Worm (Caenorhabditis elegans): ENCODE measurements around the gene asp-3.
A peak's percentile ranks its signal among the peaks of the same experiment; 100 is the strongest.

asp-3 gene

ce11 chrX:6743853-6744346 lies 47.0 kb upstream of the asp-3 start (continued):
- TF ChIP-seq aly-2 (tag; optimal IDR thresholded peaks at IDR 0.05) (no peak), C34B4.2 (tag; optimal IDR thresholded peaks at IDR 0.05) (no peak), vab-15 (tag; optimal IDR thresholded peaks at IDR 0.05) (no peak), unc-86 (tag; optimal IDR thresholded peaks at IDR 0.05) (peak; percentile 0), fkh-4 (tag; optimal IDR thresholded peaks at IDR 0.05; ENCODE audit: borderline replicate concordance) (no peak), sox-4 (tag; optimal IDR thresholded peaks at IDR 0.05) (peak; percentile 69)

- TF ChIP-seq snpc-4 (tag; optimal IDR thresholded peaks at IDR 0.05) (no peak), aha-1 (tag; optimal IDR thresholded peaks at IDR 0.05) (no peak), pqm-1 (tag; optimal IDR thresholded peaks at IDR 0.05) (peak; percentile 24), nhr-20 (tag; optimal IDR thresholded peaks at IDR 0.05) (peak; percentile 6), unc-86 (tag; optimal IDR thresholded peaks at IDR 0.05) (no peak), C16A3.4 (tag; optimal IDR thresholded peaks at IDR 0.05) (peak; percentile 36), egl-13 (tag; optimal IDR thresholded peaks at IDR 0.05) (no peak), zag-1 (tag; optimal IDR thresholded peaks at IDR 0.05) (no peak), nhr-90 (tag; optimal IDR thresholded peaks at IDR 0.05; ENCODE audit: poor library complexity) (peak; percentile 37), nhr-47 (tag; optimal IDR thresholded peaks at IDR 0.05) (no peak), nhr-28 (tag; optimal IDR thresholded peaks at IDR 0.05) (no peak), ces-1 (GFP tag; optimal IDR thresholded peaks at IDR 0.05) (no peak), pax-3 (tag; optimal IDR thresholded peaks at IDR 0.05) (no peak), tlp-1 (tag; optimal IDR thresholded peaks at IDR 0.05) (peak; percentile 39), unc-98 (GFP tag; IDR thresholded peaks at IDR 0.05) (no peak), efl-1 (optimal IDR thresholded peaks at IDR 0.05) (no peak), efl-1 (GFP tag; optimal IDR thresholded peaks at IDR 0.05 in 1 of 2) (peak in 1 of 2 experiments; percentile 6), lin-35 (GFP tag; optimal IDR thresholded peaks at IDR 0.05) (peak in 1 of 2 experiments; percentile 56), unc-62 (GFP tag; optimal IDR thresholded peaks at IDR 0.05) (no peak), fkh-8 (tag; optimal IDR thresholded peaks at IDR 0.05) (no peak), mep-1 (tag; optimal IDR thresholded peaks at IDR 0.05) (no peak), ztf-11 (tag; optimal IDR thresholded peaks at IDR 0.05) (no peak), vab-15 (tag; optimal IDR thresholded peaks at IDR 0.05) (no peak), ets-5 (GFP tag; IDR thresholded peaks at IDR 0.05) (no peak), ama-1 (optimal IDR thresholded peaks at IDR 0.05) (no peak), unc-30 (tag; optimal IDR thresholded peaks at IDR 0.05) (no peak), ceh-90 (tag; optimal IDR thresholded peaks at IDR 0.05) (no peak), C34B4.2 (tag; optimal IDR thresholded peaks at IDR 0.05) (no peak), blmp-1 (tag; optimal IDR thresholded peaks at IDR 0.05) (peak; percentile 61), swsn-7 (tag; optimal IDR thresholded peaks at IDR 0.05) (no peak), elt-3 (tag; optimal IDR thresholded peaks at IDR 0.05) (peak in 5 of 6 experiments; percentile 64 to 94 (median 75)), elt-2 (tag; optimal IDR thresholded peaks at IDR 0.05) (peak; percentile 62), lin-39 (tag; optimal IDR thresholded peaks at IDR 0.05) (no peak)
Observed at ce11 chrX:6744537-6744936, 46.3 kb upstream of the asp-3 start.

ce11 chrX:6744978-6745377 lies 45.9 kb upstream of the asp-3 start:
- TF ChIP-seq egl-27 (tag; optimal IDR thresholded peaks at IDR 0.05) (no peak), blmp-1 (tag; optimal IDR thresholded peaks at IDR 0.05) (no peak), nhr-20 (tag; optimal IDR thresholded peaks at IDR 0.05) (no peak), ama-1 (optimal IDR thresholded peaks at IDR 0.05) (no peak), pax-3 (tag; optimal IDR thresholded peaks at IDR 0.05) (no peak), fkh-8 (tag; optimal IDR thresholded peaks at IDR 0.05) (peak; percentile 7), nhr-90 (tag; optimal IDR thresholded peaks at IDR 0.05; ENCODE audit: poor library complexity) (no peak), lin-14 (GFP tag; optimal IDR thresholded peaks at IDR 0.05) (peak; percentile 85), mef-2 (tag; optimal IDR thresholded peaks at IDR 0.05) (no peak), unc-62 (GFP tag; optimal IDR thresholded peaks at IDR 0.05) (no peak), dsc-1 (tag; optimal IDR thresholded peaks at IDR 0.05) (no peak), sptf-1 (tag; optimal IDR thresholded peaks at IDR 0.05) (no peak), Y116A8C.19 (tag; optimal IDR thresholded peaks at IDR 0.05; ENCODE audit: borderline replicate concordance) (no peak), hlh-4 (tag; optimal IDR thresholded peaks at IDR 0.05) (no peak), swsn-7 (tag; optimal IDR thresholded peaks at IDR 0.05) (peak; percentile 19), snpc-4 (tag; optimal IDR thresholded peaks at IDR 0.05) (no peak), unc-98 (GFP tag; IDR thresholded peaks at IDR 0.05) (no peak), vab-15 (tag; optimal IDR thresholded peaks at IDR 0.05) (no peak), pqm-1 (tag; optimal IDR thresholded peaks at IDR 0.05) (no peak), mep-1 (tag; optimal IDR thresholded peaks at IDR 0.05) (peak; percentile 20), zag-1 (tag; optimal IDR thresholded peaks at IDR 0.05) (no peak), alr-1 (tag; optimal IDR thresholded peaks at IDR 0.05; ENCODE audit: borderline replicate concordance) (no peak), nhr-84 (tag; optimal IDR thresholded peaks at IDR 0.05) (no peak), aha-1 (tag; optimal IDR thresholded peaks at IDR 0.05) (no peak), C34B4.2 (tag; optimal IDR thresholded peaks at IDR 0.05) (no peak), unc-30 (tag; optimal IDR thresholded peaks at IDR 0.05) (no peak), ces-1 (GFP tag; optimal IDR thresholded peaks at IDR 0.05) (no peak), nhr-77 (tag; optimal IDR thresholded peaks at IDR 0.05) (no peak), dpl-1 (GFP tag; optimal IDR thresholded peaks at IDR 0.05) (no peak), xbp-1 (tag; optimal IDR thresholded peaks at IDR 0.05) (no peak), sox-4 (tag; optimal IDR thresholded peaks at IDR 0.05) (no peak)

Data from whole organism, L1 larva.